Fruit fly (Drosophila melanogaster) whole organism, embryonic: ENCODE measurements around the gene Pvf1.

Source experiments
- Adf1 ChIP-seq: fragments of 200-800 bp; sonication (Bioruptor generic); IDR thresholded peaks from 2 replicates; pipeline ENCODE4 v1.3.6; 2022; ENCODE audit warnings: missing biosample characterization, missing genetic modification characterization
- Aef1 ChIP-seq: fragments of 200-800 bp; sonication (Bioruptor generic); IDR thresholded peaks from 3 replicates; pipeline ENCODE4 v1.3.6; 2022; ENCODE audit warnings: missing biosample characterization, missing genetic modification characterization
- Asciz ChIP-seq: fragments of 200-800 bp; sonication (Bioruptor generic); optimal IDR thresholded peaks from 2 replicates; lab custom pipeline; 2017; ENCODE audit warnings: missing biosample characterization, mild to moderate bottlenecking, missing genetic modification characterization, missing genetic modification reagents
- Atf-2 ChIP-seq: fragments of 200-800 bp; sonication (Bioruptor generic); optimal IDR thresholded peaks from 2 replicates; lab custom pipeline; 2016; ENCODE audit warnings: missing biosample characterization, missing genetic modification characterization
- B-H2 ChIP-seq: fragments of 200-800 bp; sonication (Bioruptor generic); optimal IDR thresholded peaks from 2 replicates; lab custom pipeline; 2018; ENCODE audit warnings: missing biosample characterization, mild to moderate bottlenecking, missing genetic modification characterization
- CG10267 ChIP-seq: fragments of 200-800 bp; sonication (Bioruptor generic); optimal IDR thresholded peaks from 2 replicates; lab custom pipeline; 2018; ENCODE audit warnings: missing biosample characterization, mild to moderate bottlenecking, missing genetic modification characterization, moderate library complexity
- CG11085 ChIP-seq: fragments of 200-800 bp; sonication (Bioruptor generic); IDR thresholded peaks from 2 replicates; pipeline ENCODE4 v1.3.6; 2022; ENCODE audit warnings: missing biosample characterization, missing genetic modification characterization
- CG12071 ChIP-seq: fragments of 200-800 bp; sonication (Bioruptor generic); optimal IDR thresholded peaks from 3 replicates; lab custom pipeline; 2018; ENCODE audit warnings: missing biosample characterization, mild to moderate bottlenecking, missing genetic modification characterization
- CG12155 ChIP-seq: fragments of 200-800 bp; sonication (Bioruptor generic); optimal IDR thresholded peaks from 3 replicates; lab custom pipeline; 2016; ENCODE audit warnings: missing biosample characterization, missing genetic modification characterization
- CG12236 ChIP-seq: fragments of 200-800 bp; sonication (Bioruptor generic); optimal IDR thresholded peaks from 2 replicates; lab custom pipeline; 2016; ENCODE audit warnings: missing biosample characterization, missing genetic modification characterization
- CG12659 ChIP-seq: fragments of 200-800 bp; sonication (Bioruptor generic); optimal IDR thresholded peaks from 3 replicates; lab custom pipeline; 2017; ENCODE audit warnings: mild to moderate bottlenecking, missing biosample characterization, missing genetic modification reagents, missing genetic modification characterization
- CG13287 ChIP-seq: fragments of 200-800 bp; sonication (Bioruptor generic); IDR thresholded peaks from 2 replicates; pipeline ENCODE4 v1.3.6; 2022; ENCODE audit warnings: missing biosample characterization, missing genetic modification characterization; ENCODE audit not compliant: partially characterized antibody
- CG1647 ChIP-seq: fragments of 200-800 bp; sonication (Bioruptor generic); optimal IDR thresholded peaks from 3 replicates; lab custom pipeline; 2016; ENCODE audit warnings: missing biosample characterization, missing genetic modification characterization
- CG2199 ChIP-seq: fragments of 200-800 bp; sonication (Bioruptor generic); IDR thresholded peaks from 3 replicates; pipeline ENCODE4 v1.3.6; 2022; ENCODE audit warnings: missing biosample characterization, missing genetic modification characterization
- CG3726 ChIP-seq: fragments of 200-800 bp; sonication (Bioruptor generic); IDR thresholded peaks from 3 replicates; pipeline ENCODE4, ENCODE4 v1.3.6; 2022; ENCODE audit warnings: missing biosample characterization, missing genetic modification characterization
- CG7271 ChIP-seq: fragments of 200-800 bp; sonication (Bioruptor generic); optimal IDR thresholded peaks from 2 replicates; lab custom pipeline; 2018; ENCODE audit warnings: missing biosample characterization, mild to moderate bottlenecking, missing genetic modification characterization, moderate library complexity
- CG8290 ChIP-seq, 3 experiments: fragments of 200-800 bp; sonication (Bioruptor generic); optimal IDR thresholded peaks; 2 replicates each; lab custom pipeline; 2016 to 2019; ENCODE audit warnings: missing biosample characterization in 3 of 3, missing genetic modification characterization in 3 of 3, mild to moderate bottlenecking in 2 of 3, moderate library complexity in 1 of 3
- CTCF ChIP-seq: fragments of 200-800 bp; sonication (Bioruptor generic); optimal IDR thresholded peaks from 2 replicates; lab custom pipeline; 2017; ENCODE audit warnings: missing biosample characterization, mild to moderate bottlenecking, missing genetic modification characterization, moderate library complexity
- Deaf1 ChIP-seq: fragments of 200-800 bp; optimal IDR thresholded peaks from 3 replicates; lab custom pipeline; 2019; ENCODE audit warnings: missing biosample characterization, mild to moderate bottlenecking, missing genetic modification characterization, moderate library complexity
- Dek ChIP-seq: fragments of 200-800 bp; sonication (Bioruptor generic); optimal IDR thresholded peaks from 3 replicates; lab custom pipeline; 2019; ENCODE audit warnings: missing biosample characterization, mild to moderate bottlenecking, missing genetic modification characterization, moderate library complexity
- Eip74EF ChIP-seq, 2 experiments: fragments of 200-800 bp in 1 of 2; fragments of >200 bp in 1 of 2; sonication (Bioruptor generic) in 1 of 2; optimal IDR thresholded peaks; 2 replicates each; lab custom pipeline; 2017 to 2019; ENCODE audit warnings: missing biosample characterization in 2 of 2, missing genetic modification characterization in 2 of 2, mild to moderate bottlenecking in 1 of 2, moderate library complexity in 1 of 2
- Elba2 ChIP-seq: fragments of 200-800 bp; sonication (Bioruptor generic); optimal IDR thresholded peaks from 3 replicates; lab custom pipeline; 2016; ENCODE audit warnings: missing biosample characterization, missing genetic modification characterization
- HmgZ ChIP-seq: fragments of 200-800 bp; sonication (Bioruptor generic); optimal IDR thresholded peaks from 2 replicates; lab custom pipeline; 2018; ENCODE audit warnings: missing biosample characterization, mild to moderate bottlenecking, missing genetic modification characterization
- Meics ChIP-seq: fragments of 200-800 bp; sonication (Bioruptor generic); optimal IDR thresholded peaks from 2 replicates; lab custom pipeline; 2017; ENCODE audit warnings: missing biosample characterization, mild to moderate bottlenecking, missing genetic modification characterization
- Pdp1 ChIP-seq, 2 experiments: fragments of 200-800 bp; sonication (Bioruptor generic); optimal IDR thresholded peaks; 3 replicates each; lab custom pipeline; 2016; ENCODE audit warnings: missing biosample characterization in 2 of 2, missing genetic modification characterization in 2 of 2, mild to moderate bottlenecking in 1 of 2, moderate library complexity in 1 of 2
- Trl ChIP-seq, 3 experiments: fragments of >200 bp in 2 of 3; fragments of 200-800 bp in 1 of 3; sonication (Bioruptor generic) in 1 of 3; optimal IDR thresholded peaks; 2 replicates in 1 of 3; 3 replicates in 2 of 3; lab custom pipeline; 2016 to 2017; ENCODE audit warnings: missing biosample characterization in 1 of 3, missing genetic modification characterization in 1 of 3
- abd-A ChIP-seq: fragments of 200-800 bp; sonication (Bioruptor generic); optimal IDR thresholded peaks from 3 replicates; lab custom pipeline; 2019; ENCODE audit warnings: missing biosample characterization, mild to moderate bottlenecking, missing genetic modification characterization, moderate library complexity
- ara ChIP-seq: fragments of 200-800 bp; sonication (Bioruptor generic); IDR thresholded peaks from 2 replicates; pipeline ENCODE4 v1.3.6; 2022; ENCODE audit warnings: missing biosample characterization, missing genetic modification characterization
- bab2 ChIP-seq: fragments of 200-800 bp; sonication (Bioruptor generic); optimal IDR thresholded peaks from 2 replicates; lab custom pipeline; 2016; ENCODE audit warnings: missing biosample characterization, missing genetic modification characterization
- crp ChIP-seq, 2 experiments: fragments of 200-800 bp; sonication (Bioruptor generic); optimal IDR thresholded peaks; 2 replicates in 1 of 2; 3 replicates in 1 of 2; lab custom pipeline; 2017; ENCODE audit warnings: missing biosample characterization in 2 of 2, missing genetic modification characterization in 2 of 2, mild to moderate bottlenecking in 1 of 2, moderate library complexity in 1 of 2
- danr ChIP-seq: fragments of 200-800 bp; sonication (Bioruptor generic); IDR thresholded peaks from 2 replicates; pipeline ENCODE4 v1.3.6; 2022; ENCODE audit warnings: missing biosample characterization, missing genetic modification characterization
- dati ChIP-seq: fragments of 200-800 bp; sonication (Bioruptor generic); IDR thresholded peaks from 2 replicates; pipeline ENCODE4 v1.3.6; 2022; ENCODE audit warnings: missing biosample characterization, missing genetic modification characterization
- dmrt99B ChIP-seq: fragments of 200-800 bp; sonication (Bioruptor generic); optimal IDR thresholded peaks from 2 replicates; lab custom pipeline; 2018; ENCODE audit warnings: missing biosample characterization, mild to moderate bottlenecking, missing genetic modification characterization, moderate library complexity
- dpn ChIP-seq, 2 experiments: fragments of 200-800 bp; sonication (Bioruptor generic); optimal IDR thresholded peaks; 3 replicates each; lab custom pipeline; 2016; ENCODE audit warnings: missing biosample characterization in 2 of 2, missing genetic modification characterization in 2 of 2
- esg ChIP-seq: fragments of 200-800 bp; sonication (Bioruptor generic); conservative IDR thresholded peaks from 2 replicates; pipeline ENCODE4 v1.3.6; 2022; ENCODE audit warnings: missing biosample characterization, missing genetic modification characterization
- ewg ChIP-seq: fragments of 200-800 bp; sonication (Bioruptor generic); optimal IDR thresholded peaks from 3 replicates; lab custom pipeline; 2017; ENCODE audit warnings: mild to moderate bottlenecking, missing biosample characterization, missing genetic modification reagents, missing genetic modification characterization
- insv ChIP-seq, 2 experiments: fragments of 200-800 bp; sonication (Bioruptor generic); optimal IDR thresholded peaks; 3 replicates each; lab custom pipeline; 2016 to 2018; ENCODE audit warnings: missing biosample characterization in 2 of 2, missing genetic modification characterization in 2 of 2
- jing ChIP-seq: fragments of 200-800 bp; sonication (Bioruptor generic); optimal IDR thresholded peaks from 2 replicates; lab custom pipeline; 2018; ENCODE audit warnings: missing biosample characterization, mild to moderate bottlenecking, missing genetic modification characterization
- nerfin-1 ChIP-seq: fragments of 200-800 bp; sonication (Bioruptor generic); optimal IDR thresholded peaks from 3 replicates; lab custom pipeline; 2019; ENCODE audit warnings: missing biosample characterization, mild to moderate bottlenecking, missing genetic modification characterization, moderate library complexity
- pho ChIP-seq: fragments of 200-800 bp; sonication (Bioruptor generic); optimal IDR thresholded peaks from 2 replicates; lab custom pipeline; 2016; ENCODE audit warnings: missing biosample characterization, missing genetic modification characterization
- pita ChIP-seq: fragments of 200-800 bp; sonication (Bioruptor generic); optimal IDR thresholded peaks from 2 replicates; lab custom pipeline; 2017; ENCODE audit warnings: missing biosample characterization, mild to moderate bottlenecking, missing genetic modification characterization
- pzg ChIP-seq: fragments of 200-800 bp; sonication (Bioruptor generic); optimal IDR thresholded peaks from 3 replicates; lab custom pipeline; 2018; ENCODE audit warnings: missing biosample characterization, mild to moderate bottlenecking, missing genetic modification characterization, moderate library complexity
- sens ChIP-seq: fragments of 200-800 bp; sonication (Bioruptor generic); peaks from one replicate; lab custom pipeline; 2016; ENCODE audit warnings: missing biosample characterization, missing genetic modification characterization
- stc ChIP-seq: fragments of 200-800 bp; sonication (Bioruptor generic); IDR thresholded peaks from 2 replicates; pipeline ENCODE4 v1.3.6; 2022; ENCODE audit warnings: missing biosample characterization, missing genetic modification characterization
- stwl ChIP-seq: fragments of 200-800 bp; sonication (Bioruptor generic); optimal IDR thresholded peaks from 3 replicates; lab custom pipeline; 2018; ENCODE audit warnings: missing biosample characterization, mild to moderate bottlenecking, missing genetic modification characterization, moderate library complexity
- vnd ChIP-seq: fragments of 200-800 bp; sonication (Bioruptor generic); IDR thresholded peaks from 3 replicates; pipeline ENCODE4 v1.3.6; 2022; ENCODE audit warnings: missing biosample characterization, missing genetic modification characterization; ENCODE audit not compliant: partially characterized antibody
- zf30C ChIP-seq: fragments of 200-800 bp; sonication (Bioruptor generic); optimal IDR thresholded peaks from 3 replicates; lab custom pipeline; 2018; ENCODE audit warnings: missing biosample characterization, mild to moderate bottlenecking, missing genetic modification characterization

The Pvf1 gene

DNA sequence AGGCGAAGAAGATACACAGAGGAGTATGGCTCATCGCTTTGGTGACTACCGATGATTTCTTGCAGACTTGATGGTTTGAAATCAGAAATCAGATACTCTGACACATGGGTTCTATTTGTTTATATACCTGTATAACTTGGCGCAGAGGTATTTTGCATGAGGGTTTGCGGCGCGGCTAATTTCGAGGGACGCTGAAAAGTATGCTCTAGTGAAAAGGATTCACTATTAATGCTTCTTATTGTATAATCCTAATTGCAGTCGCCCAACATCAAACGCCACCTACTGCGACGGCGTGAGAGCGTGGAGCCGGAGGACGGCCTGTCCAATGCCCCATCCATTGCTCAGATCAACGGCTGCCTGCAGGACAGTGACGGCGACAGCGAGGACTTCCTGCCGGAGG lies 27.4 kb upstream of the Pvf1 start:
- peak; percentile 66 for TF ChIP-seq CG8290 (GFP tag; optimal IDR thresholded peaks at IDR 0.05; lab: Kevin White, UChicago)
- no peak for TF ChIP-seq CG8290 (tag; optimal IDR thresholded peaks at IDR 0.05; lab: Kevin White, UChicago)
- TF ChIP-seq bab2 (GFP tag; lab: Kevin White, UChicago): no peak
- TF ChIP-seq Elba2 (GFP tag; lab: Kevin White, UChicago): peak; percentile 14
- TF ChIP-seq sens (GFP tag; lab: Kevin White, UChicago): peak; percentile 21
- TF ChIP-seq B-H2 (GFP tag; lab: Kevin White, UChicago): no peak
- TF ChIP-seq pita (GFP tag; lab: Kevin White, UChicago): peak; percentile 35
- peak; percentile 0 for TF ChIP-seq stwl (tag; lab: Kevin White, UChicago)
- TF ChIP-seq CTCF (GFP tag; lab: Kevin White, UChicago): peak; percentile 56
- TF ChIP-seq Pdp1 (GFP tag; optimal IDR thresholded peaks at IDR 0.05; lab: Kevin White, UChicago): peak in 1 of 2 experiments; percentile 58
- 0 out of 3 replicates have a peak, but pooled peaks have one; percentile 42 for TF ChIP-seq CG2199 (GFP tag; lab: Robert Waterston, UW)
- TF ChIP-seq danr: no peak
- TF ChIP-seq Meics (GFP tag; lab: Kevin White, UChicago): no peak
- no peak for TF ChIP-seq stc (GFP tag; lab: Robert Waterston, UW)
- TF ChIP-seq dpn (GFP tag; optimal IDR thresholded peaks at IDR 0.05; lab: Kevin White, UChicago): no peak
- TF ChIP-seq CG10267: no peak
- no peak for TF ChIP-seq Atf-2 (GFP tag; lab: Kevin White, UChicago)
- TF ChIP-seq Asciz (GFP tag; lab: Kevin White, UChicago): no peak
- TF ChIP-seq zf30C (GFP tag; lab: Kevin White, UChicago): no peak
- TF ChIP-seq CG1647: no peak
- TF ChIP-seq ara (GFP tag; lab: Robert Waterston, UW): 0 out of 2 replicates have a peak, but pooled peaks have one; percentile 17
- TF ChIP-seq CG12236 (GFP tag; lab: Kevin White, UChicago): no peak

dm6 chrX:18806365-18806764 lies 26.1 kb upstream of the Pvf1 start, which contains the start of gene CG7058:
CG7058 (plus strand) TSS chrX:18806694.
- TF ChIP-seq pho (GFP tag; lab: Kevin White, UChicago): no peak
- TF ChIP-seq CG12155 (GFP tag; lab: Kevin White, UChicago): peak; percentile 90
- TF ChIP-seq jing (GFP tag; lab: Kevin White, UChicago): no peak
- peak; percentile 34 for TF ChIP-seq ewg
- no peak for TF ChIP-seq CG11085 (GFP tag; lab: Robert Waterston, UW)
- no peak for TF ChIP-seq CG7271 (tag; lab: Kevin White, UChicago)
- peak; percentile 30; the same call in 1 of the 2 replicates for TF ChIP-seq Adf1 (GFP tag; lab: Robert Waterston, UW)
- no peak for TF ChIP-seq CG13287 (GFP tag; lab: Robert Waterston, UW)
- no peak for TF ChIP-seq CG12071
- TF ChIP-seq insv (GFP tag; optimal IDR thresholded peaks at IDR 0.05; lab: Kevin White, UChicago): no peak
- peak in 1 of 2 experiments; percentile 37 for TF ChIP-seq crp (GFP tag; optimal IDR thresholded peaks at IDR 0.05; lab: Kevin White, UChicago)
- TF ChIP-seq pzg (GFP tag; lab: Kevin White, UChicago): peak; percentile 8
- no peak for TF ChIP-seq HmgZ (tag; lab: Kevin White, UChicago)
- TF ChIP-seq Deaf1: peak; percentile 57
- TF ChIP-seq Aef1: no peak
- TF ChIP-seq Dek (tag; lab: Kevin White, UChicago): no peak
- no peak for TF ChIP-seq vnd
- TF ChIP-seq abd-A (tag; lab: Kevin White, UChicago): peak; percentile 0
- no peak for TF ChIP-seq esg (GFP tag; lab: Robert Waterston, UW)
- TF ChIP-seq Trl (optimal IDR thresholded peaks at IDR 0.05; lab: Kevin White, UChicago): peak in 1 of 2 experiments; percentile 22
- TF ChIP-seq Trl (GFP tag; optimal IDR thresholded peaks at IDR 0.05; lab: Kevin White, UChicago): no peak
- no peak for TF ChIP-seq dmrt99B
- TF ChIP-seq Elba2 (GFP tag; lab: Kevin White, UChicago): peak; percentile 23
- TF ChIP-seq Eip74EF (GFP tag; optimal IDR thresholded peaks at IDR 0.05; lab: Kevin White, UChicago): no peak
- no peak for TF ChIP-seq CG12659 (GFP tag; lab: Kevin White, UChicago)
- TF ChIP-seq nerfin-1 (tag; lab: Kevin White, UChicago): peak; percentile 2
- TF ChIP-seq dati (GFP tag; lab: Robert Waterston, UW): no peak
- no peak for TF ChIP-seq CG3726 (GFP tag; lab: Robert Waterston, UW)
